Worm (Caenorhabditis elegans): ENCODE data around the gene dnj-10.

Gene dnj-10

DNA sequence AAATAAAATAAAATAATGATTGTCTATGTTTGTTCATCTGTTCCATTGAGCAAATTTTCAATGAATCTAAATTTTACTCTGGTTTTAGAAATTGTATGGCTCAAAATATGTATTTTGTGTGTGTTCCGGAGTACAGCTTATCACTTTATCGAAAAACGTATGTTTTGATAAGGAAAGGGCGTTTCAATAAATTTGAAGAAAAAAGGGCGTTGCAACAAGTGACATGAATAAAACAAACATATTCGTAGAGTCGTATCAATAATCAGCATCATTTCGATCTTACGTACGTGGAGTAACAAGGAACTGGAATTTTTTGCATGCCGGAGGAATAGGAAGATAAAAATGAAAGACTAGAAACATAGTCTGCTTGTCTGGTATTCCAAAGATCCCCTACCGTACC lies 36.9 kb upstream of the dnj-10 start:
- TF ChIP-seq nhr-80 (tag; optimal IDR thresholded peaks at IDR 0.05) (peak; percentile 55), mes-4 (tag; optimal IDR thresholded peaks at IDR 0.05) (no peak)

DNA sequence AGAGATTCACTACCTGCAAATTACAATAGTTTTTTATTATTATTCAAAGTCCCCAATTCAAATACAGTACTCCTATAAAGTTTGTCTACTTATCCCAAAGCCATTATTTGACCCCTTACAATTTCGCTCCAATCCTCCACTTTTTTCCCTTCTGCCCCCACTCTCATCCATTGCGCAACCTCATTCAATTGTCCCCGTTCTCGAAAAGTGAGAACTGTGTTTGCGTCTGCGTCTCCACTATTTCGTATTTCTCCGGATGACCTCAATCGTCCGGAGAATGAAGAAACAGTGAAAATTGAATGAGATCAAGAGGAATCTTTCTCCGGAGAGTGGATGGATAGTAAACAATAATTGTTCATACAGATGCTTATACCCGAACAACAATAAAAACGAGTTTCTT lies 34.3 kb upstream of the dnj-10 start:
- TF ChIP-seq tlf-1 (GFP tag; optimal IDR thresholded peaks at IDR 0.05) (no peak), B0019.2 (GFP tag; conservative IDR thresholded peaks at IDR 0.05) (no peak), let-526 (GFP tag; IDR thresholded peaks at IDR 0.05) (no peak), F49E8.2 (tag; optimal IDR thresholded peaks at IDR 0.05; ENCODE audit: insufficient read depth) (no peak), tbx-9 (tag; optimal IDR thresholded peaks at IDR 0.05; ENCODE audit: borderline replicate concordance) (no peak), die-1 (tag; optimal IDR thresholded peaks at IDR 0.05) (no peak), hsf-1 (GFP tag; IDR thresholded peaks at IDR 0.05) (no peak), ccch-3 (GFP tag; optimal IDR thresholded peaks at IDR 0.05) (no peak), attf-3 (GFP tag; conservative IDR thresholded peaks at IDR 0.05) (no peak), dox-1 (GFP tag; IDR thresholded peaks at IDR 0.05) (no peak), efl-1 (GFP tag; optimal IDR thresholded peaks at IDR 0.05) (no peak), egl-44 (GFP tag; IDR thresholded peaks at IDR 0.05) (no peak), mcd-1 (GFP tag; IDR thresholded peaks at IDR 0.05) (no peak), pha-4 (tag; optimal IDR thresholded peaks at IDR 0.05) (no peak), rpc-1 (optimal IDR thresholded peaks at IDR 0.05) (no peak), rpc-1 (tag; optimal IDR thresholded peaks at IDR 0.05) (no peak), athp-1 (tag; optimal IDR thresholded peaks at IDR 0.05) (no peak), repo-1 (tag; optimal IDR thresholded peaks at IDR 0.05) (no peak), B0035.1 (tag; optimal IDR thresholded peaks at IDR 0.05) (no peak), ekl-4 (GFP tag; IDR thresholded peaks at IDR 0.05) (no peak), ztf-6 (GFP tag; IDR thresholded peaks at IDR 0.05) (no peak)

DNA sequence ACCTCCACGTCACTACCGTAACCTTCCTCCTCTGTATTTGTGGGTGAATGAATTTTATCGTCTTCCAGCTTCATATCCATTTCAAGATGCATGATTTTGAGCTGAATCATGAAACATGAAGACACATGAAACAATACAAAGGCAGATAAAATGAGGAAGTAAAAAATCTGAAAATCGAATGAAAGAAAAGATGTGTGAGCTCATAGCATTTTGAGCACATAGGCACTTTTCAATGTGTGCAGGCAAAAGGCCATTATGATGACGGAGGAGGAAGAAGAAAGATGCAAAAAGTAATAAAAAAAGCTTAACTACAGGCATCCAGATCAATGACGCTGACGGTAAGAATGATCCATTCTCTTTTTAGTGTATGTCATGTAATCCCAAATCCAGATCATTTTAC lies 33.2 kb upstream of the dnj-10 start, which contains the start of gene ztf-30:
Gene ztf-30 (minus strand): TSS at position 101 of the 400 bp plus-strand sequence.
- TF ChIP-seq F57A8.1 (GFP tag; optimal IDR thresholded peaks at IDR 0.05), result no peak
- no peak for TF ChIP-seq cebp-2 (GFP tag; IDR thresholded peaks at IDR 0.05)

DNA sequence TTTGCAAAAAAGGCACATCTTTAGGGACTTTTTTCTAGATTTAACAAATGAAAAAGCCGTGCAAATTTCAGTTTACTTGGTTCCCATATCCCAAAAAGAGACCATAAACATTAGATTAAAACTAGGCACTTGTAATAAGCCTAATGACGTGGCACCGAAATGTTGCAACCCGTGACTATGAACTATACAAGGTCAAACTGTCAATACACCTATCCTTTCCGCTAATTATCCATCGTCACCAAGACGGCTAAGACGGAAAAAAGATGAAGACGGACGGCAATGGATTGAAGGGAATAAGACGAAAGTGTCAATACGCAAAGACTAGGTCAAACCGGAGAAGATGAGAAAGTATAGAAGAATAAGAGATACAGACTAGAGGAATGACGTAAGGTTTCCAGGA lies 32.0 kb upstream of the dnj-10 start:
- TF ChIP-seq nhr-179 (tag; optimal IDR thresholded peaks at IDR 0.05) (no peak), F55B11.4 (tag; optimal IDR thresholded peaks at IDR 0.05; ENCODE audit: borderline replicate concordance, insufficient read depth) (no peak), attf-6 (GFP tag; IDR thresholded peaks at IDR 0.05) (no peak), sptf-2 (GFP tag; optimal IDR thresholded peaks at IDR 0.05) (no peak), somi-1 (GFP tag; optimal IDR thresholded peaks at IDR 0.05) (no peak), ekl-4 (GFP tag; IDR thresholded peaks at IDR 0.05) (no peak), mes-4 (tag; optimal IDR thresholded peaks at IDR 0.05) (no peak), lir-1 (GFP tag; conservative IDR thresholded peaks at IDR 0.05) (no peak), ZK185.1 (tag; optimal IDR thresholded peaks at IDR 0.05; ENCODE audit: poor library complexity, severe bottlenecking) (no peak), ets-4 (GFP tag; optimal IDR thresholded peaks at IDR 0.05) (no peak), egrh-3 (GFP tag; IDR thresholded peaks at IDR 0.05) (no peak), T07F8.4 (tag; optimal IDR thresholded peaks at IDR 0.05) (no peak), hlh-12 (tag; optimal IDR thresholded peaks at IDR 0.05) (no peak), repo-1 (tag; optimal IDR thresholded peaks at IDR 0.05) (no peak), atf-7 (tag; optimal IDR thresholded peaks at IDR 0.05) (no peak), F57A8.1 (GFP tag; optimal IDR thresholded peaks at IDR 0.05) (no peak), F33H1.4 (GFP tag; IDR thresholded peaks at IDR 0.05) (no peak)

All from whole organism, young adult.